Worm (Caenorhabditis elegans): ENCODE results near the gene clec-261.

The clec-261 gene

ce11 chrV:20266992-20267391, 27.3 kb downstream of the clec-261 start, which contains the start of gene mdt-17:
Gene mdt-17, minus strand, starts transcription at chrV:20267247.
- TF ChIP-seq aly-2 (tag; optimal IDR thresholded peaks at IDR 0.05) (no peak), crh-2 (tag; optimal IDR thresholded peaks at IDR 0.05) (no peak), ceh-16 (tag; optimal IDR thresholded peaks at IDR 0.05) (no peak), snpc-4 (tag; optimal IDR thresholded peaks at IDR 0.05) (no peak), nhr-237 (tag; optimal IDR thresholded peaks at IDR 0.05) (no peak), elt-3 (tag; optimal IDR thresholded peaks at IDR 0.05) (no peak), sma-3 (GFP tag; optimal IDR thresholded peaks at IDR 0.05) (no peak), gmeb-1 (tag; optimal IDR thresholded peaks at IDR 0.05) (no peak), unc-62 (GFP tag; optimal IDR thresholded peaks at IDR 0.05) (no peak), nhr-11 (tag; optimal IDR thresholded peaks at IDR 0.05) (no peak), nhr-6 (tag; optimal IDR thresholded peaks at IDR 0.05) (no peak), lin-13 (GFP tag; optimal IDR thresholded peaks at IDR 0.05) (no peak), nhr-25 (tag; optimal IDR thresholded peaks at IDR 0.05) (no peak), mab-5 (tag; optimal IDR thresholded peaks at IDR 0.05) (no peak)

- TF ChIP-seq alr-1 (tag; optimal IDR thresholded peaks at IDR 0.05) (no peak), crh-2 (tag; optimal IDR thresholded peaks at IDR 0.05) (peak; percentile 10), sem-4 (tag; optimal IDR thresholded peaks at IDR 0.05) (no peak), mdl-1 (tag; optimal IDR thresholded peaks at IDR 0.05) (peak; percentile 25 to 47), nhr-6 (tag; optimal IDR thresholded peaks at IDR 0.05) (no peak), gmeb-1 (tag; optimal IDR thresholded peaks at IDR 0.05) (peak; percentile 39), C34F6.9 (tag; optimal IDR thresholded peaks at IDR 0.05) (peak; percentile 47), F13H6.1 (tag; optimal IDR thresholded peaks at IDR 0.05) (peak; percentile 42), dmd-4 (tag; optimal IDR thresholded peaks at IDR 0.05) (no peak), nhr-11 (tag; optimal IDR thresholded peaks at IDR 0.05) (no peak), sma-3 (GFP tag; optimal IDR thresholded peaks at IDR 0.05) (no peak), mab-5 (tag; optimal IDR thresholded peaks at IDR 0.05) (peak; percentile 7), egl-27 (tag; optimal IDR thresholded peaks at IDR 0.05) (peak; percentile 27), ztf-4 (tag; optimal IDR thresholded peaks at IDR 0.05) (no peak), unc-55 (GFP tag; optimal IDR thresholded peaks at IDR 0.05) (peak; percentile 66), lin-13 (GFP tag; optimal IDR thresholded peaks at IDR 0.05) (peak; percentile 29), nhr-129 (tag; optimal IDR thresholded peaks at IDR 0.05) (peak; percentile 38), aly-2 (tag; optimal IDR thresholded peaks at IDR 0.05) (no peak), lin-11 (tag; optimal IDR thresholded peaks at IDR 0.05) (no peak), lsy-2 (tag; optimal IDR thresholded peaks at IDR 0.05) (peak; percentile 18 to 47), nhr-23 (tag; optimal IDR thresholded peaks at IDR 0.05) (no peak), ceh-82 (tag; optimal IDR thresholded peaks at IDR 0.05) (no peak), skn-1 (tag; optimal IDR thresholded peaks at IDR 0.05) (no peak), zag-1 (tag; optimal IDR thresholded peaks at IDR 0.05) (peak; percentile 18), ceh-16 (tag; optimal IDR thresholded peaks at IDR 0.05) (no peak), R02D3.7 (tag; optimal IDR thresholded peaks at IDR 0.05) (no peak), Y55F3AM.14 (GFP tag; optimal IDR thresholded peaks at IDR 0.05) (no peak), nhr-10 (tag; optimal IDR thresholded peaks at IDR 0.05) (no peak)
These were observed 44.7 kb downstream of the clec-261 start, which contains the start of gene swsn-1 for ce11 chrV:20249438-20250120. Gene swsn-1, minus strand, starts transcription at chrV:20249488.

ce11 chrV:20241243-20241862, 52.9 kb downstream of the clec-261 start:
- TF ChIP-seq F13H6.1 (tag; optimal IDR thresholded peaks at IDR 0.05) (no peak), crh-2 (tag; optimal IDR thresholded peaks at IDR 0.05) (no peak), lin-11 (tag; optimal IDR thresholded peaks at IDR 0.05) (no peak), unc-55 (GFP tag; optimal IDR thresholded peaks at IDR 0.05) (no peak), mab-5 (tag; optimal IDR thresholded peaks at IDR 0.05) (no peak), lin-13 (GFP tag; optimal IDR thresholded peaks at IDR 0.05) (no peak), mbf-1 (tag; optimal IDR thresholded peaks at IDR 0.05) (no peak), sma-9 (GFP tag; optimal IDR thresholded peaks at IDR 0.05) (no peak), sma-9 (tag; optimal IDR thresholded peaks at IDR 0.05) (no peak), mdl-1 (tag; optimal IDR thresholded peaks at IDR 0.05) (no peak), zag-1 (tag; optimal IDR thresholded peaks at IDR 0.05) (no peak), nhr-12 (tag; optimal IDR thresholded peaks at IDR 0.05) (no peak), elt-1 (tag; optimal IDR thresholded peaks at IDR 0.05) (no peak), nhr-11 (tag; optimal IDR thresholded peaks at IDR 0.05) (no peak), skn-1 (tag; optimal IDR thresholded peaks at IDR 0.05) (no peak), elt-3 (tag; optimal IDR thresholded peaks at IDR 0.05) (no peak), ceh-82 (tag; optimal IDR thresholded peaks at IDR 0.05) (no peak), blmp-1 (tag; optimal IDR thresholded peaks at IDR 0.05; ENCODE audit: insufficient read depth) (no peak), aly-2 (tag; optimal IDR thresholded peaks at IDR 0.05) (no peak), sma-3 (GFP tag; optimal IDR thresholded peaks at IDR 0.05) (no peak), ZK546.5 (tag; optimal IDR thresholded peaks at IDR 0.05) (no peak)

Data from whole organism, L2 larva.